Fruit fly (Drosophila melanogaster) whole organism, embryonic: ENCODE results near the gene CG17819.

Experiments
- Adf1 ChIP-seq: fragments of 200-800 bp; sonication (Bioruptor generic); IDR thresholded peaks from 2 replicates; pipeline ENCODE4 v1.3.6; 2022; ENCODE audit warnings: missing biosample characterization, missing genetic modification characterization
- Asciz ChIP-seq: fragments of 200-800 bp; sonication (Bioruptor generic); optimal IDR thresholded peaks from 2 replicates; lab custom pipeline; 2017; ENCODE audit warnings: missing biosample characterization, mild to moderate bottlenecking, missing genetic modification characterization, missing genetic modification reagents
- Bgb ChIP-seq: fragments of 200-800 bp; sonication (Bioruptor generic); IDR thresholded peaks from 2 replicates; pipeline ENCODE4 v1.3.6; 2022; ENCODE audit warnings: missing biosample characterization, missing genetic modification characterization; ENCODE audit not compliant: partially characterized antibody
- CG10147 ChIP-seq: fragments of 200-800 bp; sonication (Bioruptor generic); optimal IDR thresholded peaks from 2 replicates; lab custom pipeline; 2019; ENCODE audit warnings: missing biosample characterization, mild to moderate bottlenecking, missing genetic modification characterization, moderate library complexity
- CG10274 ChIP-seq: fragments of 200-800 bp; sonication (Bioruptor generic); optimal IDR thresholded peaks from 3 replicates; lab custom pipeline; 2017; ENCODE audit warnings: missing biosample characterization, mild to moderate bottlenecking, missing genetic modification characterization
- CG10543 ChIP-seq: fragments of 200-800 bp; sonication (Bioruptor generic); optimal IDR thresholded peaks from 3 replicates; lab custom pipeline; 2017; ENCODE audit warnings: missing biosample characterization, mild to moderate bottlenecking, missing genetic modification characterization, moderate library complexity
- CG11560 ChIP-seq: fragments of 200-800 bp; sonication (Bioruptor generic); IDR thresholded peaks from 3 replicates; pipeline ENCODE4 v1.3.6; 2022; ENCODE audit warnings: missing biosample characterization, missing genetic modification characterization
- CG12942 ChIP-seq: fragments of 200-800 bp; sonication (Bioruptor generic); optimal IDR thresholded peaks from 3 replicates; lab custom pipeline; 2016; ENCODE audit warnings: missing biosample characterization, missing genetic modification characterization
- CG1602 ChIP-seq: fragments of 200-800 bp; sonication (Bioruptor generic); optimal IDR thresholded peaks from 3 replicates; lab custom pipeline; 2016; ENCODE audit warnings: missing biosample characterization, missing genetic modification characterization
- CG2712 ChIP-seq: fragments of 200-800 bp; optimal IDR thresholded peaks from 3 replicates; lab custom pipeline; 2019; ENCODE audit warnings: missing biosample characterization, mild to moderate bottlenecking, missing genetic modification characterization, moderate library complexity
- CG30020 ChIP-seq: fragments of 200-800 bp; optimal IDR thresholded peaks from 2 replicates; lab custom pipeline; 2019; ENCODE audit warnings: missing biosample characterization, mild to moderate bottlenecking, missing genetic modification characterization, moderate library complexity
- CG31224 ChIP-seq: fragments of 200-800 bp; sonication (Bioruptor generic); IDR thresholded peaks from 2 replicates; pipeline ENCODE4 v1.3.6; 2022; ENCODE audit warnings: missing biosample characterization, missing genetic modification characterization
- CG32767 ChIP-seq: fragments of 200-800 bp; sonication (Bioruptor generic); IDR thresholded peaks from 2 replicates; pipeline ENCODE4 v1.3.6; 2022; ENCODE audit warnings: missing biosample characterization, missing genetic modification characterization
- CG5245 ChIP-seq: fragments of 200-800 bp; sonication (Bioruptor generic); optimal IDR thresholded peaks from 3 replicates; lab custom pipeline; 2016; ENCODE audit warnings: missing biosample characterization, missing genetic modification characterization
- CG6175 ChIP-seq: fragments of 200-800 bp; sonication (Bioruptor generic); IDR thresholded peaks from 3 replicates; pipeline ENCODE4 v1.3.6; 2022; ENCODE audit warnings: missing biosample characterization, missing genetic modification characterization
- CG6854 ChIP-seq: fragments of 200-800 bp; sonication (Bioruptor generic); optimal IDR thresholded peaks from 3 replicates; lab custom pipeline; 2017; ENCODE audit warnings: missing biosample characterization, mild to moderate bottlenecking, missing genetic modification characterization
- CG7271 ChIP-seq: fragments of 200-800 bp; sonication (Bioruptor generic); optimal IDR thresholded peaks from 2 replicates; lab custom pipeline; 2018; ENCODE audit warnings: missing biosample characterization, mild to moderate bottlenecking, missing genetic modification characterization, moderate library complexity
- CG7556 ChIP-seq: fragments of 200-800 bp; sonication (Bioruptor generic); optimal IDR thresholded peaks from 2 replicates; lab custom pipeline; 2017; ENCODE audit warnings: missing biosample characterization, mild to moderate bottlenecking, missing genetic modification characterization
- CG8924 ChIP-seq: fragments of 200-800 bp; optimal IDR thresholded peaks from 3 replicates; lab custom pipeline; 2019; ENCODE audit warnings: missing biosample characterization, mild to moderate bottlenecking, missing genetic modification characterization, moderate library complexity
- D19A ChIP-seq: fragments of 200-800 bp; optimal IDR thresholded peaks from 3 replicates; lab custom pipeline; 2019; ENCODE audit warnings: missing biosample characterization, mild to moderate bottlenecking, missing genetic modification characterization, moderate library complexity
- Dad ChIP-seq: fragments of 200-800 bp; sonication (Bioruptor generic); optimal IDR thresholded peaks from 3 replicates; lab custom pipeline; 2016; ENCODE audit warnings: missing biosample characterization, missing genetic modification characterization
- Eip74EF ChIP-seq, 2 experiments: fragments of 200-800 bp in 1 of 2; fragments of >200 bp in 1 of 2; sonication (Bioruptor generic) in 1 of 2; optimal IDR thresholded peaks; 2 replicates each; lab custom pipeline; 2017 to 2019; ENCODE audit warnings: missing biosample characterization in 2 of 2, missing genetic modification characterization in 2 of 2, mild to moderate bottlenecking in 1 of 2, moderate library complexity in 1 of 2
- Fer1 ChIP-seq: fragments of 200-800 bp; sonication (Bioruptor generic); optimal IDR thresholded peaks from 2 replicates; lab custom pipeline; 2017; ENCODE audit warnings: missing biosample characterization, mild to moderate bottlenecking, missing genetic modification characterization
- Gsc ChIP-seq: fragments of 200-800 bp; sonication (Bioruptor generic); IDR thresholded peaks from 2 replicates; pipeline ENCODE4 v1.3.6; 2022; ENCODE audit warnings: missing biosample characterization, missing genetic modification characterization
- HLHmδ ChIP-seq: fragments of 200-800 bp; sonication (Bioruptor generic); optimal IDR thresholded peaks from 2 replicates; lab custom pipeline; 2018; ENCODE audit warnings: missing biosample characterization, mild to moderate bottlenecking, missing genetic modification characterization, moderate library complexity
- Hmx ChIP-seq: fragments of 200-800 bp; sonication (Bioruptor generic); optimal IDR thresholded peaks from 2 replicates; lab custom pipeline; 2016; ENCODE audit warnings: missing biosample characterization, missing genetic modification characterization
- Hr78 ChIP-seq, 2 experiments: fragments of 200-800 bp in 1 of 2; fragments of >200 bp in 1 of 2; sonication (Bioruptor generic) in 1 of 2; optimal IDR thresholded peaks; 2 replicates each; lab custom pipeline; 2017 to 2019; ENCODE audit warnings: missing biosample characterization in 2 of 2, missing genetic modification characterization in 2 of 2, mild to moderate bottlenecking in 1 of 2, moderate library complexity in 1 of 2
- Lim3 ChIP-seq: fragments of 200-800 bp; sonication (Bioruptor generic); IDR thresholded peaks from 2 replicates; pipeline ENCODE4 v1.3.6; 2022; ENCODE audit warnings: missing biosample characterization, missing genetic modification characterization
- Med ChIP-seq: fragments of 200-800 bp; sonication (Bioruptor generic); peaks from one replicate; lab custom pipeline; 2016; ENCODE audit warnings: missing biosample characterization, missing genetic modification characterization, mild to moderate bottlenecking, inconsistent platforms, moderate library complexity
- Rx ChIP-seq: fragments of 200-800 bp; sonication (Bioruptor generic); IDR thresholded peaks from 2 replicates; pipeline ENCODE4 v1.3.6; 2022; ENCODE audit warnings: missing biosample characterization, missing genetic modification characterization
- abd-A ChIP-seq: fragments of 200-800 bp; sonication (Bioruptor generic); optimal IDR thresholded peaks from 3 replicates; lab custom pipeline; 2019; ENCODE audit warnings: missing biosample characterization, mild to moderate bottlenecking, missing genetic modification characterization, moderate library complexity
- cato ChIP-seq: fragments of 200-800 bp; sonication (Bioruptor generic); optimal IDR thresholded peaks from 2 replicates; lab custom pipeline; 2016; ENCODE audit warnings: missing biosample characterization, missing genetic modification characterization, borderline replicate concordance
- corto ChIP-seq: fragments of 200-800 bp; sonication (Bioruptor generic); optimal IDR thresholded peaks from 2 replicates; lab custom pipeline; 2016; ENCODE audit warnings: missing biosample characterization, mild to moderate bottlenecking, missing genetic modification characterization, moderate library complexity
- crol ChIP-seq: fragments of 200-800 bp; sonication (Bioruptor generic); IDR thresholded peaks from 2 replicates; pipeline ENCODE4 v1.3.6; 2022; ENCODE audit warnings: missing biosample characterization, missing genetic modification characterization
- da ChIP-seq: fragments of 200-800 bp; sonication (Bioruptor generic); optimal IDR thresholded peaks from 2 replicates; lab custom pipeline; 2016; ENCODE audit warnings: missing biosample characterization, missing genetic modification characterization
- dmrt11E ChIP-seq: fragments of 200-800 bp; sonication (Bioruptor generic); optimal IDR thresholded peaks from 3 replicates; lab custom pipeline; 2018; ENCODE audit warnings: missing biosample characterization, mild to moderate bottlenecking, missing genetic modification characterization, moderate library complexity
- dysf ChIP-seq: fragments of 200-800 bp; sonication (Bioruptor generic); IDR thresholded peaks from 3 replicates; pipeline ENCODE4 v1.3.6; 2022; ENCODE audit warnings: missing biosample characterization, missing genetic modification characterization
- eve ChIP-seq, 2 experiments: fragments of >200 bp; optimal IDR thresholded peaks; 2 replicates each; lab custom pipeline; 2017; ENCODE audit warnings: missing biosample characterization in 2 of 2, missing genetic modification characterization in 2 of 2
- fd96Cb ChIP-seq: fragments of 200-800 bp; sonication (Bioruptor generic); optimal IDR thresholded peaks from 2 replicates; lab custom pipeline; 2018; ENCODE audit warnings: missing biosample characterization, mild to moderate bottlenecking, missing genetic modification characterization, moderate library complexity
- ind ChIP-seq: fragments of 200-800 bp; sonication (Bioruptor generic); optimal IDR thresholded peaks from 3 replicates; lab custom pipeline; 2016; ENCODE audit warnings: missing biosample characterization, missing genetic modification characterization
- nau ChIP-seq: fragments of 200-800 bp; sonication (Bioruptor generic); optimal IDR thresholded peaks from 3 replicates; lab custom pipeline; 2017; ENCODE audit warnings: missing biosample characterization, mild to moderate bottlenecking, missing genetic modification characterization, missing genetic modification reagents
- nmo ChIP-seq: fragments of 200-800 bp; sonication (Bioruptor generic); optimal IDR thresholded peaks from 2 replicates; lab custom pipeline; 2018; ENCODE audit warnings: missing biosample characterization, mild to moderate bottlenecking, missing genetic modification characterization, moderate library complexity
- nom ChIP-seq: fragments of 200-800 bp; sonication (Bioruptor generic); optimal IDR thresholded peaks from 2 replicates; lab custom pipeline; 2017; ENCODE audit warnings: missing biosample characterization, missing genetic modification characterization, mild to moderate bottlenecking, moderate library complexity, missing genetic modification reagents
- peb ChIP-seq: fragments of 200-800 bp; sonication (Bioruptor generic); IDR thresholded peaks from 2 replicates; pipeline ENCODE4 v1.3.6; 2022; ENCODE audit warnings: missing biosample characterization, missing genetic modification characterization
- sisA ChIP-seq: fragments of 200-800 bp; sonication (Bioruptor generic); IDR thresholded peaks from 2 replicates; pipeline ENCODE4 v1.3.6; 2022; ENCODE audit warnings: missing biosample characterization, missing genetic modification characterization
- slbo ChIP-seq: fragments of 200-800 bp; sonication (Bioruptor generic); IDR thresholded peaks from 2 replicates; pipeline ENCODE4 v1.3.6; 2022; ENCODE audit warnings: missing biosample characterization, missing genetic modification characterization
- sna ChIP-seq: fragments of 200-800 bp; sonication (Bioruptor generic); IDR thresholded peaks from 2 replicates; pipeline ENCODE4 v1.3.6; 2022; ENCODE audit warnings: missing biosample characterization, missing genetic modification characterization; ENCODE audit not compliant: partially characterized antibody
- ssp ChIP-seq: fragments of 200-800 bp; sonication (Bioruptor generic); IDR thresholded peaks from 2 replicates; pipeline ENCODE4 v1.3.6; 2022; ENCODE audit warnings: missing biosample characterization, missing genetic modification characterization

The CG17819 gene

dm6 chr3R:21837069-21837977, 48.0 kb downstream of the CG17819 start (continued):
- TF ChIP-seq fd96Cb (tag; lab: Kevin White, UChicago) (peak; percentile 67), D19A (tag; lab: Kevin White, UChicago) (peak; percentile 33), CG7271 (no peak), Gsc (no peak), sisA (GFP tag; lab: Robert Waterston, UW) (peak; percentile 47), ssp (GFP tag; lab: Robert Waterston, UW) (no peak), Fer1 (GFP tag; lab: Kevin White, UChicago) (peak; percentile 51), corto (GFP tag; lab: Kevin White, UChicago) (no peak), peb (GFP tag; lab: Robert Waterston, UW) (no peak), Asciz (GFP tag; lab: Kevin White, UChicago) (peak; percentile 58), nau (GFP tag; lab: Kevin White, UChicago) (peak; percentile 27), dmrt11E (tag; lab: Kevin White, UChicago) (no peak), CG6854 (peak; percentile 8), slbo (no peak), dysf (GFP tag; lab: Robert Waterston, UW) (peak; percentile 5; the same call in 1 of the 3 replicates), CG10274 (GFP tag; lab: Kevin White, UChicago) (no peak), CG8924 (peak; percentile 34), CG7556 (peak; percentile 29), Rx (GFP tag; lab: Robert Waterston, UW) (peak; percentile 25; the same call in 1 of the 2 replicates), CG10147 (GFP tag; lab: Kevin White, UChicago) (peak; percentile 38), nom (GFP tag; lab: Kevin White, UChicago) (no peak), CG10543 (no peak), ind (GFP tag; lab: Kevin White, UChicago) (peak; percentile 50), Eip74EF (GFP tag; optimal IDR thresholded peaks at IDR 0.05; lab: Kevin White, UChicago) (no peak), sna (GFP tag; lab: Robert Waterston, UW) (no peak; the same call in 1 of the 2 replicates)
- TF ChIP-seq, all 482 proteins: peak for 81

- TF ChIP-seq crol (peak; percentile 94), Hr78 (GFP tag; optimal IDR thresholded peaks at IDR 0.05; lab: Kevin White, UChicago) (peak in 1 of 2 experiments; percentile 59), Hmx (GFP tag; lab: Kevin White, UChicago) (no peak), Med (GFP tag; lab: Kevin White, UChicago) (peak; percentile 45), cato (GFP tag; lab: Kevin White, UChicago) (no peak), Adf1 (GFP tag; lab: Robert Waterston, UW) (no peak), nmo (GFP tag; lab: Kevin White, UChicago) (no peak), da (GFP tag; lab: Kevin White, UChicago) (no peak), CG11560 (tag; lab: Robert Waterston, UW) (no peak), CG32767 (GFP tag; lab: Robert Waterston, UW) (no peak), CG5245 (GFP tag; lab: Kevin White, UChicago) (no peak), CG1602 (GFP tag; lab: Kevin White, UChicago) (no peak), eve (GFP tag; optimal IDR thresholded peaks at IDR 0.05; lab: Kevin White, UChicago) (no peak), Lim3 (GFP tag; lab: Robert Waterston, UW) (no peak), CG31224 (no peak), abd-A (tag; lab: Kevin White, UChicago) (no peak), CG2712 (tag; lab: Kevin White, UChicago) (no peak), Bgb (0 out of 2 replicates have a peak, but pooled peaks have one; percentile 20), CG6175 (GFP tag; lab: Robert Waterston, UW) (peak; percentile 36; the same call in 1 of the 3 replicates), Dad (GFP tag; lab: Kevin White, UChicago) (no peak), CG30020 (tag; lab: Kevin White, UChicago) (no peak), CG12942 (GFP tag; lab: Kevin White, UChicago) (no peak), HLHmδ (GFP tag; lab: Kevin White, UChicago) (no peak), fd96Cb (tag; lab: Kevin White, UChicago) (no peak)
Observed at dm6 chr3R:21836614-21837013, 48.7 kb downstream of the CG17819 start.
